Worm (Caenorhabditis elegans) whole organism, young adult: ENCODE results near the gene C05D12.5.

Experiments
- B0261.1 ChIP-seq: sonication (generic microtip); optimal IDR thresholded peaks from 2 replicates; lab custom pipeline; 2016; ENCODE audit warnings: mild to moderate bottlenecking, missing genetic modification characterization, moderate library complexity, missing compliant biosample characterization
- B0336.3 ChIP-seq: fragments of 200-800 bp; sonication (Bioruptor generic); IDR thresholded peaks from 2 replicates; pipeline ENCODE4 v1.3.6; 2022; ENCODE audit warnings: missing genetic modification characterization, missing compliant biosample characterization
- D2030.7 ChIP-seq: fragments of 200-800 bp; sonication (Bioruptor generic); IDR thresholded peaks from 2 replicates; pipeline ENCODE4 v1.3.6; 2022; ENCODE audit warnings: missing genetic modification reagents, missing genetic modification characterization, missing compliant biosample characterization
- F10E7.11 ChIP-seq: sonication (generic microtip); optimal IDR thresholded peaks from 2 replicates; lab custom pipeline; 2017; ENCODE audit warnings: mild to moderate bottlenecking, missing genetic modification characterization, moderate library complexity, missing compliant biosample characterization
- F22D6.2 ChIP-seq: sonication (generic microtip); optimal IDR thresholded peaks from 2 replicates; lab custom pipeline; 2016; ENCODE audit warnings: mild to moderate bottlenecking, missing genetic modification characterization, missing compliant biosample characterization
- F23B12.7 ChIP-seq: sonication (generic microtip); optimal IDR thresholded peaks from 2 replicates; lab custom pipeline; 2017; ENCODE audit warnings: missing genetic modification characterization, mild to moderate bottlenecking, missing compliant biosample characterization, antibody characterized with exemption, moderate library complexity; ENCODE audit not compliant: insufficient read depth
- T07F8.4 ChIP-seq: sonication (generic microtip); optimal IDR thresholded peaks from 2 replicates; lab custom pipeline; 2016; ENCODE audit warnings: mild to moderate bottlenecking, missing genetic modification characterization, moderate library complexity, missing compliant biosample characterization
- Y95B8A.8 ChIP-seq: fragments of 200-800 bp; sonication (Bioruptor generic); IDR thresholded peaks from 2 replicates; pipeline ENCODE4 v1.3.6; 2022; ENCODE audit warnings: missing genetic modification reagents, missing genetic modification characterization, missing compliant biosample characterization
- ama-1 ChIP-seq, 3 experiments: fragments of 150-350 bp in 1 of 3; sonication (generic microtip) in 2 of 3; optimal IDR thresholded peaks; 2 replicates each; lab custom pipeline; 2014 to 2018; ENCODE audit warnings: missing biosample characterization in 2 of 3, missing genetic modification characterization in 2 of 3, missing genetic modification reagents in 2 of 3
- attf-3 ChIP-seq: fragments of 200-800 bp; sonication (Bioruptor generic); conservative IDR thresholded peaks from 2 replicates; pipeline ENCODE4 v1.3.6; 2022; ENCODE audit warnings: missing genetic modification reagents, missing genetic modification characterization, missing compliant biosample characterization
- ceh-100 ChIP-seq: fragments of 200-800 bp; sonication (Bioruptor generic); IDR thresholded peaks from 2 replicates; pipeline ENCODE4 v1.3.6; 2022; ENCODE audit warnings: missing genetic modification reagents, missing genetic modification characterization, missing compliant biosample characterization
- efl-1 ChIP-seq: fragments of 150-350 bp; optimal IDR thresholded peaks from 2 replicates; lab custom pipeline; 2014; ENCODE audit warnings: missing biosample characterization, missing genetic modification reagents, missing genetic modification characterization
- egl-44 ChIP-seq: fragments of 200-800 bp; sonication (Bioruptor generic); IDR thresholded peaks from 2 replicates; pipeline ENCODE4 v1.3.6; 2022; ENCODE audit warnings: missing genetic modification reagents, missing genetic modification characterization, missing compliant biosample characterization
- egrh-3 ChIP-seq: fragments of 200-800 bp; sonication (Bioruptor generic); IDR thresholded peaks from 2 replicates; pipeline ENCODE4 v1.3.6; 2022; ENCODE audit warnings: missing genetic modification reagents, missing genetic modification characterization, missing compliant biosample characterization
- ets-4 ChIP-seq: fragments of 200-800 bp; sonication (Bioruptor generic); optimal IDR thresholded peaks from 2 replicates; lab custom pipeline; 2018; ENCODE audit warnings: mild to moderate bottlenecking, missing genetic modification characterization, missing compliant biosample characterization
- gei-17 ChIP-seq: fragments of 200-800 bp; sonication (Bioruptor generic); optimal IDR thresholded peaks from 2 replicates; lab custom pipeline; 2018; ENCODE audit warnings: mild to moderate bottlenecking, missing genetic modification characterization, missing compliant biosample characterization
- hlh-26 ChIP-seq: fragments of 200-800 bp; sonication (Bioruptor generic); conservative IDR thresholded peaks from 2 replicates; pipeline ENCODE4 v1.3.6; 2022; ENCODE audit warnings: missing genetic modification reagents, missing genetic modification characterization, missing compliant biosample characterization
- hmg-1.2 ChIP-seq: fragments of 200-800 bp; sonication (Bioruptor generic); IDR thresholded peaks from 2 replicates; pipeline ENCODE4 v1.3.6; 2022; ENCODE audit warnings: missing genetic modification reagents, missing genetic modification characterization, missing compliant biosample characterization
- hrde-1 ChIP-seq: sonication (generic microtip); optimal IDR thresholded peaks from 2 replicates; lab custom pipeline; 2016; ENCODE audit warnings: missing genetic modification characterization, mild to moderate bottlenecking, missing compliant biosample characterization, moderate library complexity, missing genotype, missing genetic modification reagents, borderline replicate concordance
- lin-26 ChIP-seq: fragments of 200-800 bp; sonication (Bioruptor generic); IDR thresholded peaks from 2 replicates; pipeline ENCODE4 v1.3.6; 2022; ENCODE audit warnings: missing genetic modification reagents, missing genetic modification characterization, missing compliant biosample characterization
- lin-35 ChIP-seq, 3 experiments: fragments of 150-350 bp in 2 of 3; sonication (generic microtip) in 1 of 3; optimal IDR thresholded peaks; 2 replicates each; lab custom pipeline; 2014 to 2018; ENCODE audit warnings: missing biosample characterization in 3 of 3, missing genetic modification characterization in 3 of 3, missing genetic modification reagents in 3 of 3
- lin-54 ChIP-seq: fragments of 200-800 bp; sonication (Bioruptor generic); optimal IDR thresholded peaks from 2 replicates; lab custom pipeline; 2018; ENCODE audit warnings: mild to moderate bottlenecking, missing genetic modification characterization, missing compliant biosample characterization
- madf-3 ChIP-seq: fragments of 200-800 bp; sonication (Bioruptor generic); IDR thresholded peaks from 2 replicates; pipeline ENCODE4 v1.3.6; 2022; ENCODE audit warnings: missing genetic modification reagents, missing genetic modification characterization, missing compliant biosample characterization
- madf-6 ChIP-seq: fragments of 200-800 bp; sonication (Bioruptor generic); IDR thresholded peaks from 2 replicates; pipeline ENCODE4 v1.3.6; 2022; ENCODE audit warnings: missing genetic modification reagents, missing genetic modification characterization, missing compliant biosample characterization
- nfya-1 ChIP-seq: sonication (generic microtip); optimal IDR thresholded peaks from 2 replicates; lab custom pipeline; 2017; ENCODE audit warnings: antibody characterized with exemption, missing compliant biosample characterization, missing genetic modification characterization, borderline replicate concordance; ENCODE audit not compliant: insufficient read depth
- nhr-120 ChIP-seq: fragments of 200-800 bp; sonication (Bioruptor generic); IDR thresholded peaks from 2 replicates; pipeline ENCODE4 v1.3.6; 2022; ENCODE audit warnings: missing genetic modification characterization, missing compliant biosample characterization
- nhr-27 ChIP-seq: fragments of 200-800 bp; sonication (Bioruptor generic); optimal IDR thresholded peaks from 2 replicates; lab custom pipeline; 2018; ENCODE audit warnings: mild to moderate bottlenecking, missing genetic modification characterization, moderate library complexity, missing compliant biosample characterization
- rcor-1 ChIP-seq: fragments of 200-800 bp; sonication (Bioruptor generic); IDR thresholded peaks from 2 replicates; pipeline ENCODE4 v1.3.6; 2022; ENCODE audit warnings: missing genetic modification reagents, missing genetic modification characterization, missing compliant biosample characterization
- tlf-1 ChIP-seq: fragments of 200-800 bp; sonication (Bioruptor generic); optimal IDR thresholded peaks from 2 replicates; lab custom pipeline; 2018; ENCODE audit warnings: mild to moderate bottlenecking, missing genetic modification characterization, missing compliant biosample characterization
- unc-130 ChIP-seq: sonication (generic microtip); optimal IDR thresholded peaks from 2 replicates; lab custom pipeline; 2016; ENCODE audit warnings: missing genetic modification reagents, missing genetic modification characterization, missing compliant biosample characterization
- zfh-2 ChIP-seq: fragments of 200-800 bp; sonication (Bioruptor generic); conservative IDR thresholded peaks from 2 replicates; pipeline ENCODE4 v1.3.6; 2022; ENCODE audit warnings: missing genetic modification reagents, missing genetic modification characterization, missing compliant biosample characterization
- ztf-22 ChIP-seq: fragments of 200-800 bp; sonication (Bioruptor generic); optimal IDR thresholded peaks from 2 replicates; lab custom pipeline; 2018; ENCODE audit warnings: mild to moderate bottlenecking, missing genetic modification characterization, moderate library complexity, missing compliant biosample characterization
- ztf-25 ChIP-seq: fragments of 200-800 bp; sonication (Bioruptor generic); IDR thresholded peaks from 2 replicates; pipeline ENCODE4 v1.3.6; 2022; ENCODE audit warnings: missing genetic modification reagents, missing genetic modification characterization, missing compliant biosample characterization

Gene C05D12.5

ce11 chrII:11393787-11394186 lies 40.3 kb upstream of the C05D12.5 start:
- TF ChIP-seq F10E7.11 (tag; lab: Kevin White, UChicago) (no peak), egrh-3 (GFP tag; lab: Robert Waterston, UW) (peak; percentile 15; the same call in 1 of the 2 replicates), lin-35 (GFP tag; optimal IDR thresholded peaks at IDR 0.05; lab: Kevin White, UChicago) (no peak), madf-6 (GFP tag; lab: Robert Waterston, UW) (no peak), lin-26 (GFP tag; lab: Robert Waterston, UW) (no peak), efl-1 (GFP tag; lab: Kevin White, UChicago) (no peak), ets-4 (GFP tag; lab: Kevin White, UChicago) (no peak), zfh-2 (GFP tag; lab: Robert Waterston, UW) (peak; percentile 72), ztf-25 (GFP tag; lab: Robert Waterston, UW) (no peak), madf-3 (no peak)
- TF ChIP-seq, all 124 proteins: peak for 2

- TF ChIP-seq hlh-26 (GFP tag; lab: Robert Waterston, UW), result no peak
- TF ChIP-seq attf-3, result 0 out of 2 replicates have a peak, but pooled peaks have one; percentile 25
Measured at ce11 chrII:11396217-11396616, 37.8 kb upstream of the C05D12.5 start.

ce11 chrII:11398787-11399186 lies 35.3 kb upstream of the C05D12.5 start:
- TF ChIP-seq nhr-120 (GFP tag; lab: Robert Waterston, UW) (no peak), zfh-2 (GFP tag; lab: Robert Waterston, UW) (peak; percentile 60), F22D6.2 (no peak)
- TF ChIP-seq, all 124 proteins: peak for 1

ce11 chrII:11400386-11400785 lies 33.7 kb upstream of the C05D12.5 start:
- no peak for TF ChIP-seq B0261.1 (tag; lab: Kevin White, UChicago)
- TF ChIP-seq lin-54, result no peak
- no peak for TF ChIP-seq unc-130 (GFP tag; lab: Kevin White, UChicago)
- TF ChIP-seq B0336.3 (GFP tag; lab: Robert Waterston, UW), result no peak
- no peak for TF ChIP-seq hrde-1 (tag; lab: Kevin White, UChicago)
- TF ChIP-seq egrh-3 (GFP tag; lab: Robert Waterston, UW), result no peak
- no peak for TF ChIP-seq tlf-1
- TF ChIP-seq ama-1 (optimal IDR thresholded peaks at IDR 0.05; lab: Kevin White, UChicago), result no peak
- TF ChIP-seq ama-1 (GFP tag; optimal IDR thresholded peaks at IDR 0.05; lab: Kevin White, UChicago), result no peak
- no peak for TF ChIP-seq D2030.7
- TF ChIP-seq Y95B8A.8 (GFP tag; lab: Robert Waterston, UW), result no peak
- TF ChIP-seq F23B12.7 (tag; lab: Kevin White, UChicago), result no peak
- no peak for TF ChIP-seq T07F8.4 (tag; lab: Kevin White, UChicago)
- TF ChIP-seq ceh-100 (GFP tag; lab: Robert Waterston, UW), result no peak
- no peak for TF ChIP-seq nhr-27
- TF ChIP-seq rcor-1 (GFP tag; lab: Robert Waterston, UW), result no peak
- TF ChIP-seq nfya-1 (tag; lab: Kevin White, UChicago), result no peak
- no peak for TF ChIP-seq hmg-1.2 (GFP tag; lab: Robert Waterston, UW)
- no peak for TF ChIP-seq egl-44 (GFP tag; lab: Robert Waterston, UW)
- TF ChIP-seq gei-17 (GFP tag; lab: Kevin White, UChicago), result no peak
- TF ChIP-seq ztf-22 (GFP tag; lab: Kevin White, UChicago), result no peak
